Fruit fly (Drosophila melanogaster): ENCODE measurements around the gene Snx17.

- no peak for TF ChIP-seq CG6808 (GFP tag; optimal IDR thresholded peaks at IDR 0.05)
- TF ChIP-seq fkh (GFP tag; optimal IDR thresholded peaks at IDR 0.05), result no peak
- no peak for TF ChIP-seq CG10631 (GFP tag; optimal IDR thresholded peaks at IDR 0.05)
- TF ChIP-seq CG11762 (GFP tag; optimal IDR thresholded peaks at IDR 0.05; ENCODE audit: insufficient read depth), result no peak
- TF ChIP-seq CG4318 (GFP tag; optimal IDR thresholded peaks at IDR 0.05), result no peak
- no peak for TF ChIP-seq CG3032 (tag; optimal IDR thresholded peaks at IDR 0.05)
Measured at dm6 chr2L:10201743-10202142, 5.0 kb downstream of the Snx17 start.

Data from whole organism, prepupa.